Fruit fly (Drosophila melanogaster) whole organism: Measurements from ENCODE around the gene CG46313.

ENCODE experiments used
- CG8478 ChIP-seq: fragments of >200 bp; optimal IDR thresholded peaks from 2 replicates; lab custom pipeline; 2018; ENCODE audit warnings: inconsistent platforms
- pan ChIP-seq: fragments of >200 bp; optimal IDR thresholded peaks from 2 replicates; lab custom pipeline; 2017
- psq ChIP-seq: fragments of >200 bp; optimal IDR thresholded peaks from 2 replicates; lab custom pipeline; 2017
- usp ChIP-seq: fragments of >200 bp; optimal IDR thresholded peaks from 2 replicates; lab custom pipeline; 2017; ENCODE audit warnings: missing biosample characterization, missing genetic modification characterization, mixed read lengths

DNA sequence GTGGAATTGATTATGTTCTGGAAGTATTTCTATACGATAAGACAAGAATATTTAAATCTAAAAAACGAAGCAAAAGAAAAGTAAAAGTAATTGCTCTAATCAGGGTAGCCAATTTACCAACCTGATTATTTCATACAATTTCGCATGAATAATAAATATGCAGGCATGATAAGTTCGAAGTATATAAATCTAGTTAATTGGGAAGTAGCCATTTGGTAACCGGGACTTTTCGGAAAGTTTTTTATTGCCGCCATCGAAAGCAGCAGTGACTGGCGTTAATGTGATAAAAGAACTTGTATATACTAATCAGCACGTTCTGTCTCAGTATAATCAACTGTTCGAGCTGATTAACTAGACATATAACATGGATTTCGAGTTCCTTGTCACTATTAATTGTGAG is 24.4 kb downstream of the CG46313 start:
- TF ChIP-seq pan (lab: Kevin White, UChicago) (no peak), psq (no peak), CG8478 (no peak), usp (no peak)
